Fruit fly (Drosophila melanogaster): ENCODE measurements around the gene Itpr.
A peak's percentile ranks its signal among the peaks of the same experiment; 100 is the strongest.

Itpr gene

DNA sequence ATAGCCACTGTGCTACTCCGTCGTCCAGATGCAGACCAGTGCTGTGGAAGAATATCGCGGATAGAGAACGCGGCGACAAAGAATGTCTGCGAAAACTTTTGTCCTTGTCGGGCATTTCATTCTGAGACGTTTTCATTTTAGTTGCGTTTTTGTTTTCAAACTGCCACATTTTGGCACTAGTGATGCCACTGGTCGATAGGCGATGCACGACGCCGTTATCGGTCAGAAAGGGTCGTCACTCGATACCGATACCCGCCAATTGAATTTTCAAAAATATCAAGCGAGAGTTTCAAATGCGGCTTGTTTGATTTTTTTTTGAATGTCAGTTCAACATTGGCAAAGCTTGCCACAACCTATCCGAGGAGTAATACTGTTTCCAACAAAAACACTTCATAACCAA is 33.5 kb downstream of the Itpr start:
- TF ChIP-seq bab1 (GFP tag; optimal IDR thresholded peaks at IDR 0.05) (peak; percentile 13), CG7101 (tag; optimal IDR thresholded peaks at IDR 0.05) (no peak), CG5204 (GFP tag; optimal IDR thresholded peaks at IDR 0.05) (no peak)

- TF ChIP-seq CG7045 (GFP tag; optimal IDR thresholded peaks at IDR 0.05) (no peak), CG5204 (GFP tag; optimal IDR thresholded peaks at IDR 0.05) (no peak), pad (GFP tag; optimal IDR thresholded peaks at IDR 0.05) (no peak), Clk (GFP tag; optimal IDR thresholded peaks at IDR 0.05) (no peak)
These were observed 34.2 kb downstream of the Itpr start, which contains the start of gene mia for dm6 chr3R:5551068-5551467. TSS of gene mia (minus strand) at chr3R:5551168.

DNA sequence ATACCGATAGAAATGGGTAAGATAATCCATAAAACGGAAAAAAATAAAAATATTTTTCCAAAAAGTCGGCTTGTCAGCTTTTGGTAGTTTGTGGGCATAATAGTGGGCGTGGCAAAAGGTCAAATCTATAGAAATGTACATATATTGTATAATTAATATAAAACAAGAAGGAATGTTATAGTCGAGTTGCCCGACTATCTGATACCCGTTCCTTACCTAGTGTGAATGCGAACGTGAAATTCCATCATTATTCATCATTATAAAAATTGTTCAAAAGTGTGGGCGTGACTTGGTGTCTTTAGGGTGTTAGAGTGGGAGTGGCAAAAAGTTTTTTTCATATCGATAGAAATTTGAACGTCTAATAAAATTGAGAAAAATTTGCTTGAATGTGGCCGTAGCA is 34.7 kb downstream of the Itpr start:
- TF ChIP-seq Crg-1 (GFP tag; optimal IDR thresholded peaks at IDR 0.05) (no peak), cnc (optimal IDR thresholded peaks at IDR 0.05) (no peak), CG7045 (GFP tag; optimal IDR thresholded peaks at IDR 0.05) (no peak), pad (GFP tag; optimal IDR thresholded peaks at IDR 0.05) (no peak), CG11617 (GFP tag; optimal IDR thresholded peaks at IDR 0.05) (no peak), CG1620 (GFP tag; optimal IDR thresholded peaks at IDR 0.05) (no peak), bab1 (GFP tag; optimal IDR thresholded peaks at IDR 0.05) (no peak), Clk (GFP tag; optimal IDR thresholded peaks at IDR 0.05) (no peak), ovo (GFP tag; optimal IDR thresholded peaks at IDR 0.05) (no peak), CG7101 (tag; optimal IDR thresholded peaks at IDR 0.05) (no peak), cic (GFP tag; optimal IDR thresholded peaks at IDR 0.05) (no peak), toe (GFP tag; optimal IDR thresholded peaks at IDR 0.05) (no peak)

DNA sequence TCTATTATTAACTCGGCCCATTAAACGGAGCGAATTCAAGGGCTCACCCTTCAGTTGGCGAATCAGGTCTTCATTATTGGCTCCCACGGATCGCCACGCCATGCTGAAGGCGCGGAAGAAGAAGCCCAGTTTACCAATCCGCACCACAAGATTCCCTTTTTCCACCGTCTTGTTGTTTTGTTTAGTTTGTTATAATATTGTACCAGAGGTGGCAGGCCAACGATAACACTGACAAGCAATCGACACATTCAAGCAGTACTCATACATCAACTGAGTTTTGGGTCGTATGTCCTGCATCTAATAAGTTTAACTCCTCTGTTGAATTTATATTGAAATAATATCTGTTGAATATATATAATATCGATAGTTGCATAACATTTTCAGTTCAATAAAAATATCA is 37.2 kb downstream of the Itpr start, which contains the start of gene Pcmt:
Gene Pcmt (minus strand): TSS at position 235 of the 400 bp plus-strand sequence.
- no peak for TF ChIP-seq bab1 (GFP tag; optimal IDR thresholded peaks at IDR 0.05)
- no peak for TF ChIP-seq Clk (GFP tag; optimal IDR thresholded peaks at IDR 0.05)
- TF ChIP-seq cnc (optimal IDR thresholded peaks at IDR 0.05), result no peak
- TF ChIP-seq cic (GFP tag; optimal IDR thresholded peaks at IDR 0.05), result no peak
- TF ChIP-seq kay (GFP tag; ENCODE audit: borderline replicate concordance), result no peak
- no peak for TF ChIP-seq CG33017 (tag; optimal IDR thresholded peaks at IDR 0.05)
- no peak for TF ChIP-seq CG7045 (GFP tag; optimal IDR thresholded peaks at IDR 0.05)
- no peak for TF ChIP-seq CG12768 (GFP tag; optimal IDR thresholded peaks at IDR 0.05)
- TF ChIP-seq Crg-1 (GFP tag; optimal IDR thresholded peaks at IDR 0.05), result no peak

DNA sequence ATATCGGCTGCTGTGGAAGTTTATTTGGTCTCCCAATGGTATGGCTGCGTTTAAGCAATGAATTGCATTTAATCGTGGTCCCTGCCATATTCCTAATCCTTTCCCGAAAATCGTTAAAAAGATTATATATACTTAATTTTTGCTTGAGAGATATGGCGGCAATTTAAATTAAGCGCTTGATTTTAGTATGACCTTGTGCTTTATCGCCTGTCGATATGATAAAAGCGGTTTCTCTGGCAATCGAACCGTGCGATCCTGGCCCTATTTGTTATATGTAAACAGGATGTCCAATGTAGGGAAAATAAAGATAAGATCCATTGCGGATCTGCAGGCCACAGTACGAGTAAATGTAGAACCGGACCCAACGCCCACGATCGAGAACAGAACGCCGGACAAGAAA is 37.9 kb downstream of the Itpr start, which contains the start of gene Snm1:
Gene Snm1 (plus strand): TSS at position 233 of the 400 bp plus-strand sequence.
- TF ChIP-seq kay (GFP tag; ENCODE audit: borderline replicate concordance), result no peak
- TF ChIP-seq cic (GFP tag; optimal IDR thresholded peaks at IDR 0.05), result no peak
- no peak for TF ChIP-seq Hr96 (GFP tag; optimal IDR thresholded peaks at IDR 0.05)
- no peak for TF ChIP-seq toe (GFP tag; optimal IDR thresholded peaks at IDR 0.05)
- TF ChIP-seq Clk (GFP tag; optimal IDR thresholded peaks at IDR 0.05), result no peak

- TF ChIP-seq Crg-1 (GFP tag; optimal IDR thresholded peaks at IDR 0.05) (no peak), Clk (GFP tag; optimal IDR thresholded peaks at IDR 0.05) (no peak), Hr96 (GFP tag; optimal IDR thresholded peaks at IDR 0.05) (no peak), CG1620 (GFP tag; optimal IDR thresholded peaks at IDR 0.05) (no peak), CG5204 (GFP tag; optimal IDR thresholded peaks at IDR 0.05) (no peak), toe (GFP tag; optimal IDR thresholded peaks at IDR 0.05) (no peak), CG14711 (tag; optimal IDR thresholded peaks at IDR 0.05) (no peak), CG11617 (GFP tag; optimal IDR thresholded peaks at IDR 0.05) (no peak), pad (GFP tag; optimal IDR thresholded peaks at IDR 0.05) (no peak), tj (GFP tag; optimal IDR thresholded peaks at IDR 0.05) (no peak), CG12768 (GFP tag; optimal IDR thresholded peaks at IDR 0.05) (no peak), ovo (GFP tag; optimal IDR thresholded peaks at IDR 0.05) (no peak), Mnt (GFP tag; optimal IDR thresholded peaks at IDR 0.05) (no peak), kay (GFP tag; ENCODE audit: borderline replicate concordance) (no peak)
These were observed 46.0 kb downstream of the Itpr start for dm6 chr3R:5562956-5563355.

DNA sequence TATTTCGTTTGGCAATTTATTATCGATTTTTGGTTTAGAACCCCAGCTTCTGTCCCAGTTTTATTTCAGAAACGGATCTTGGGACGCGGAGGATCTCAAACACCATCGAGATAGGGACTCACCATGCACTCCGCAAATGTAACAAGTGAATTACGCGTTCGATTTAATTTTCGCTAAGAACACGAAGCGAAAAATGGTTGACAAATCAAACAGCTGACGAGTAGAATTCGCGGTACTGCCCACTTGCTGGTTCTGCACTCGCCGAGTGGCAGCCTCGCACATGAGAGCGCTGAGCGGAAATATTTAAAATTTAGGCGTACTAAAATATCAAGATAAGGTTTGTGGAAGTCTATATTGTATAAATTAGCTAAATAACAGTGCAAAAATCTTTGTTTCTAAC is 46.5 kb downstream of the Itpr start, which contains the start of gene Pi4KIIalpha:
Gene Pi4KIIalpha (minus strand): TSS at position 233 of the 400 bp plus-strand sequence.
- no peak for TF ChIP-seq CG11617 (GFP tag; optimal IDR thresholded peaks at IDR 0.05)
- no peak for TF ChIP-seq toe (GFP tag; optimal IDR thresholded peaks at IDR 0.05)
- TF ChIP-seq CG14711 (tag; optimal IDR thresholded peaks at IDR 0.05), result no peak
- peak; percentile 21 for TF ChIP-seq cic (GFP tag; optimal IDR thresholded peaks at IDR 0.05)
- no peak for TF ChIP-seq cnc (optimal IDR thresholded peaks at IDR 0.05)
- TF ChIP-seq Clk (GFP tag; optimal IDR thresholded peaks at IDR 0.05), result no peak
- peak; percentile 62 for TF ChIP-seq Mnt (GFP tag; optimal IDR thresholded peaks at IDR 0.05)
- no peak for TF ChIP-seq CG12768 (GFP tag; optimal IDR thresholded peaks at IDR 0.05)
- TF ChIP-seq CG5204 (GFP tag; optimal IDR thresholded peaks at IDR 0.05), result no peak
- no peak for TF ChIP-seq CG7101 (tag; optimal IDR thresholded peaks at IDR 0.05)
- no peak for TF ChIP-seq Crg-1 (GFP tag; optimal IDR thresholded peaks at IDR 0.05)
- no peak for TF ChIP-seq kay (GFP tag; ENCODE audit: borderline replicate concordance)
- TF ChIP-seq pad (GFP tag; optimal IDR thresholded peaks at IDR 0.05), result no peak
- no peak for TF ChIP-seq CG1620 (GFP tag; optimal IDR thresholded peaks at IDR 0.05)
- TF ChIP-seq tj (GFP tag; optimal IDR thresholded peaks at IDR 0.05), result peak; percentile 58
- TF ChIP-seq CG33017 (tag; optimal IDR thresholded peaks at IDR 0.05), result no peak
- TF ChIP-seq Hr96 (GFP tag; optimal IDR thresholded peaks at IDR 0.05), result no peak
- TF ChIP-seq bab1 (GFP tag; optimal IDR thresholded peaks at IDR 0.05), result peak; percentile 50
- TF ChIP-seq CG7045 (GFP tag; optimal IDR thresholded peaks at IDR 0.05), result no peak
- no peak for TF ChIP-seq ovo (GFP tag; optimal IDR thresholded peaks at IDR 0.05)
